Worm (Caenorhabditis elegans): Measurements from ENCODE around the gene pas-7.

The pas-7 gene

ce11 chrII:10065472-10065871 lies 34.2 kb downstream of the pas-7 start:
- TF ChIP-seq nhr-84 (tag; optimal IDR thresholded peaks at IDR 0.05), result no peak
- TF ChIP-seq mdl-1 (tag; optimal IDR thresholded peaks at IDR 0.05), result no peak
- no peak for TF ChIP-seq aly-2 (tag; optimal IDR thresholded peaks at IDR 0.05)
- no peak for TF ChIP-seq aha-1 (tag; optimal IDR thresholded peaks at IDR 0.05)
- no peak for TF ChIP-seq skn-1 (tag; optimal IDR thresholded peaks at IDR 0.05)
- no peak for TF ChIP-seq ets-5 (GFP tag; IDR thresholded peaks at IDR 0.05)
- TF ChIP-seq mef-2 (tag; optimal IDR thresholded peaks at IDR 0.05), result no peak
- no peak for TF ChIP-seq tlp-1 (tag; optimal IDR thresholded peaks at IDR 0.05)
- no peak for TF ChIP-seq nhr-11 (tag; optimal IDR thresholded peaks at IDR 0.05)
- no peak for TF ChIP-seq nhr-85 (tag)

ce11 chrII:10060508-10060907 lies 39.1 kb downstream of the pas-7 start, which contains the start of gene stg-1:
stg-1 (minus strand) TSS chrII:10060660.
- peak; percentile 19 for TF ChIP-seq lin-14 (GFP tag; optimal IDR thresholded peaks at IDR 0.05)
- TF ChIP-seq nhr-84 (tag; optimal IDR thresholded peaks at IDR 0.05), result no peak
- TF ChIP-seq C04F5.9 (tag; optimal IDR thresholded peaks at IDR 0.05), result no peak
- TF ChIP-seq Y116A8C.19 (tag; optimal IDR thresholded peaks at IDR 0.05; ENCODE audit: borderline replicate concordance), result no peak
- peak; percentile 13 for TF ChIP-seq ces-1 (GFP tag; optimal IDR thresholded peaks at IDR 0.05)
- TF ChIP-seq unc-86 (tag; optimal IDR thresholded peaks at IDR 0.05), result no peak
- no peak for TF ChIP-seq efl-1 (optimal IDR thresholded peaks at IDR 0.05)
- no peak for TF ChIP-seq efl-1 (GFP tag; optimal IDR thresholded peaks at IDR 0.05 in 1 of 2)
- TF ChIP-seq ceh-63 (GFP tag; optimal IDR thresholded peaks at IDR 0.05), result no peak

ce11 chrII:10056545-10057038 lies 43.1 kb downstream of the pas-7 start, which contains the start of gene C18D1.2:
C18D1.2 (plus strand) TSS chrII:10056988.
- no peak for TF ChIP-seq efl-1 (optimal IDR thresholded peaks at IDR 0.05)
- TF ChIP-seq efl-1 (GFP tag; optimal IDR thresholded peaks at IDR 0.05 in 1 of 2), result peak in 1 of 2 experiments; percentile 91
- no peak for TF ChIP-seq lin-14 (GFP tag; optimal IDR thresholded peaks at IDR 0.05)

DNA sequence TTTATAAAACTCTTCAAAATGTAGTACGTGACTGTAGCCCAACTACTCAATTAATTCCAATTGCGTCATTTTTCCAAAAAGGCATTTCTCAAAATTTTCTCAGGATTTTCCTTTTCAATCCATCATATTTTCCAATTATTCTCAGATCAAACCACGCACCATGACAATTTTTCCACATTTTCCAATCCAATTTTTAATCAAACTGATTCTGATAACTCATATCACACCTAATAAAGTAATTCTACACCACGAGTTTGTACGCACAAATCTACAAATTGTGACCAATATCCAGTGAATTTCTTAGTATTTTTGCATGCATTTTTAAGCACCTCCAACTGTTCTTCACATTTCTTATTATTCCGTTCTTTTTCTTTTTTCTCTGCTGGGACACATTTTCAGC lies 48.2 kb downstream of the pas-7 start:
- TF ChIP-seq C34B4.2 (tag; optimal IDR thresholded peaks at IDR 0.05) (no peak), lsy-2 (tag; optimal IDR thresholded peaks at IDR 0.05) (no peak), efl-1 (optimal IDR thresholded peaks at IDR 0.05) (no peak), efl-1 (GFP tag; optimal IDR thresholded peaks at IDR 0.05 in 1 of 2) (peak in 1 of 2 experiments; percentile 29), dsc-1 (tag; optimal IDR thresholded peaks at IDR 0.05) (peak; percentile 65), lin-14 (GFP tag; optimal IDR thresholded peaks at IDR 0.05) (peak; percentile 27), fos-1 (tag; optimal IDR thresholded peaks at IDR 0.05) (no peak)
